Fruit fly (Drosophila melanogaster): Measurements from ENCODE around the gene eIF3g1.

eIF3g1 gene

DNA sequence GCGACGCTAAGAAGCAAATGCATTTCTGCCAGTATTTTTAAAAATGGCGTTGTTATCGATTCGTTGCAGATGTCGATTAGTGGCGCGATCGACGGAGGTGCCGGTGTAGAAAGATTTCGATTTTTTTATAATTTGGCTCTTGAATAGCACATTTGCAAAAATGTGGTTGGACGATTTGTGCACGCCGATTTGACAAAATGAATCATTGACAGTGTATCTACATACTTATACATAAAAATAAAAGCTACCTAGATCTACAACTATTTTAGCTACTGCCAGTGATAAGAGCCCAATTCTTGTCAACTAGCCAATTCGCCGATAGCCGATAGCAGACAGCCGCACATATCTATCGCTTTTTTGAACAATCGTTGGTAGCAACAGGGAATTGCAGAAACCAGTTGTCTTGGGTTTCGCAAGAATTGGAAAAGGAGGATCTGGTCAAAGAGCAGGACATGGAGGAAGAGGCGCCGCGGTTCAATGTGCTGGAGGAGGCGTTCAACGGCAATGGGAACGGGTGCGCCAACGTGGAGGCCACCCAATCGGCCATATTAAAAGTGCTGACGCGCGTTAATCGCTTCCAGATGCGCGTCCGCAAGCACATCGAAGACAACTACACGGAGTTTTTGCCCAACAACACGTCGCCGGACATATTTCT is 6.2 kb downstream of the eIF3g1 start, which contains the start of the genes Klp3A and Zw10 (continued):
- TF ChIP-seq Lhr (GFP tag; optimal IDR thresholded peaks at IDR 0.05) (no peak), sc (optimal IDR thresholded peaks at IDR 0.05) (no peak), sc (GFP tag; optimal IDR thresholded peaks at IDR 0.05) (no peak), toy (GFP tag; IDR thresholded peaks at IDR 0.05) (no peak), CG2678 (tag; optimal IDR thresholded peaks at IDR 0.05) (no peak), CG12155 (GFP tag; optimal IDR thresholded peaks at IDR 0.05) (no peak), Bteb2 (GFP tag; optimal IDR thresholded peaks at IDR 0.05) (no peak), seq (GFP tag; IDR thresholded peaks at IDR 0.05) (no peak), CG3995 (GFP tag; optimal IDR thresholded peaks at IDR 0.05) (no peak), Doc2 (GFP tag; IDR thresholded peaks at IDR 0.05) (no peak), Rfx (GFP tag; IDR thresholded peaks at IDR 0.05) (peak; percentile 28; the same call in 1 of the 2 replicates), CG6683 (GFP tag; optimal IDR thresholded peaks at IDR 0.05) (no peak), CG7556 (GFP tag; optimal IDR thresholded peaks at IDR 0.05) (no peak), CG11560 (tag; IDR thresholded peaks at IDR 0.05) (no peak), Dfd (GFP tag; optimal IDR thresholded peaks at IDR 0.05) (no peak), phol (tag; optimal IDR thresholded peaks at IDR 0.05) (peak; percentile 85), aop (GFP tag; IDR thresholded peaks at IDR 0.05) (no peak), CG15514 (GFP tag; optimal IDR thresholded peaks at IDR 0.05) (peak; percentile 46), lola (GFP tag; optimal IDR thresholded peaks at IDR 0.05) (no peak), Med (GFP tag) (peak; percentile 85), CG7839 (tag; optimal IDR thresholded peaks at IDR 0.05) (no peak), CG2129 (GFP tag; IDR thresholded peaks at IDR 0.05; ENCODE audit: partially characterized antibody) (no peak), Hmx (GFP tag; optimal IDR thresholded peaks at IDR 0.05) (no peak), CG8765 (GFP tag; IDR thresholded peaks at IDR 0.05) (no peak), Hr39 (optimal IDR thresholded peaks at IDR 0.05) (no peak), CG2712 (tag; optimal IDR thresholded peaks at IDR 0.05) (no peak), CG3847 (GFP tag; IDR thresholded peaks at IDR 0.05) (no peak), dati (GFP tag; IDR thresholded peaks at IDR 0.05) (no peak), dan (GFP tag; IDR thresholded peaks at IDR 0.05) (no peak), CG16813 (GFP tag; IDR thresholded peaks at IDR 0.05; ENCODE audit: partially characterized antibody) (peak; percentile 70), MESR4 (GFP tag; optimal IDR thresholded peaks at IDR 0.05) (peak; percentile 26), onecut (GFP tag; IDR thresholded peaks at IDR 0.05) (no peak), CG9437 (GFP tag; optimal IDR thresholded peaks at IDR 0.05) (no peak), Dbx (GFP tag; IDR thresholded peaks at IDR 0.05) (no peak), so (GFP tag; IDR thresholded peaks at IDR 0.05) (no peak), CG30403 (GFP tag; optimal IDR thresholded peaks at IDR 0.05) (peak; percentile 30), Aef1 (GFP tag; IDR thresholded peaks at IDR 0.05) (no peak), CG15696 (tag; optimal IDR thresholded peaks at IDR 0.05) (no peak), fru (optimal IDR thresholded peaks at IDR 0.05) (no peak), pnt (GFP tag; optimal IDR thresholded peaks at IDR 0.05) (no peak), disco-r (GFP tag; optimal IDR thresholded peaks at IDR 0.05) (no peak), hbn (GFP tag; IDR thresholded peaks at IDR 0.05; ENCODE audit: partially characterized antibody) (no peak), trem (tag; optimal IDR thresholded peaks at IDR 0.05) (peak; percentile 33), wor (GFP tag; IDR thresholded peaks at IDR 0.05) (no peak), Hr78 (GFP tag; optimal IDR thresholded peaks at IDR 0.05) (no peak), Deaf1 (tag; optimal IDR thresholded peaks at IDR 0.05) (no peak), bigmax (GFP tag; optimal IDR thresholded peaks at IDR 0.05) (no peak), nom (GFP tag; optimal IDR thresholded peaks at IDR 0.05) (peak; percentile 6), Gsc (GFP tag; IDR thresholded peaks at IDR 0.05) (no peak), CG33557 (GFP tag; optimal IDR thresholded peaks at IDR 0.05) (no peak), dmrt99B (tag; optimal IDR thresholded peaks at IDR 0.05) (no peak)
